Worm (Caenorhabditis elegans): ENCODE measurements around the gene C28C12.11.

DNA sequence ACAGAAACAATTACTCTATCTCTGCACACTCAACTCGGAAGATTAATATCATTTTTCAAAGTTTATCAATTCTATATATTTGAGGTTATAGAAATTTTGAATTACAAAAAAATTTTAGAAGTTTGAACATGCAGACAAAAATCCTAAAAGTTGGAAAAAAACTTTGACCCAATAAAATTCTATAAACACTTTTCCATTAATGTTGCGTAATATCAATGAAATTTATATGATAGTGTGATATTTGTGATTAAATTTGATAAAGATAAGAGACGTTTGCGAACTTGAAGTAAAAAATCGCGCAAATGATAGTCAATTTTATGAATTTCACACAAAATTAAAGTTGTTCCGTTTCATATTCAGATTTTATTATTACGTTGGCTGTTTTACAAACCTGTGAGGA is 19.8 kb upstream of the C28C12.11 start:
- TF ChIP-seq ztf-23 (GFP tag; IDR thresholded peaks at IDR 0.05) (no peak), tab-1 (GFP tag; IDR thresholded peaks at IDR 0.05) (no peak), ztf-29 (GFP tag; IDR thresholded peaks at IDR 0.05) (no peak), klf-2 (GFP tag; conservative IDR thresholded peaks at IDR 0.05) (no peak), ref-1 (GFP tag; conservative IDR thresholded peaks at IDR 0.05) (no peak), T22C8.4 (GFP tag; IDR thresholded peaks at IDR 0.05) (no peak), med-1 (GFP tag; optimal IDR thresholded peaks at IDR 0.05; ENCODE audit: insufficient read depth) (no peak)

Measured in whole organism, midembryonic.